Worm (Caenorhabditis elegans) whole organism, L3 larva: ENCODE measurements around the gene ztf-25.

ENCODE experiments used
- R02D3.7 ChIP-seq: fragments of 150-350 bp; optimal IDR thresholded peaks from 2 replicates; lab custom pipeline; 2014; ENCODE audit warnings: missing biosample characterization, missing genetic modification characterization
- aly-2 ChIP-seq: fragments of 150-350 bp; optimal IDR thresholded peaks from 2 replicates; lab custom pipeline; 2014; ENCODE audit warnings: missing biosample characterization, missing genetic modification characterization
- ama-1 ChIP-seq: fragments of 150-350 bp; optimal IDR thresholded peaks from 2 replicates; lab custom pipeline; 2018
- ceh-16 ChIP-seq: sonication (generic microtip); optimal IDR thresholded peaks from 2 replicates; lab custom pipeline; 2017; ENCODE audit warnings: missing biosample characterization, missing genetic modification characterization
- ceh-82 ChIP-seq: fragments of 150-350 bp; optimal IDR thresholded peaks from 2 replicates; lab custom pipeline; 2014; ENCODE audit warnings: missing biosample characterization, missing genetic modification characterization
- ceh-9 ChIP-seq: sonication (generic microtip); optimal IDR thresholded peaks from 2 replicates; lab custom pipeline; 2018; ENCODE audit warnings: missing biosample characterization, missing genetic modification characterization
- egl-27 ChIP-seq: sonication (generic microtip); optimal IDR thresholded peaks from 4 replicates; lab custom pipeline; 2017; ENCODE audit warnings: missing biosample characterization, missing genetic modification reagents, missing genetic modification characterization
- egl-5 ChIP-seq: fragments of 150-350 bp; optimal IDR thresholded peaks from 2 replicates; lab custom pipeline; 2017; ENCODE audit warnings: missing biosample characterization, missing genetic modification reagents, missing genetic modification characterization, inconsistent platforms
- elt-1 ChIP-seq: fragments of 150-350 bp; optimal IDR thresholded peaks from 2 replicates; lab custom pipeline; 2014; ENCODE audit warnings: missing biosample characterization, missing genetic modification characterization
- elt-2 ChIP-seq: sonication (generic microtip); optimal IDR thresholded peaks from 2 replicates; lab custom pipeline; 2016; ENCODE audit warnings: missing genetic modification reagents, mild to moderate bottlenecking, missing genetic modification characterization, missing compliant biosample characterization
- elt-3 ChIP-seq, 3 experiments: fragments of 150-350 bp in 1 of 3; sonication (generic microtip) in 2 of 3; optimal IDR thresholded peaks; 2 replicates in 2 of 3; 4 replicates in 1 of 3; lab custom pipeline; 2014 to 2017; ENCODE audit warnings: missing biosample characterization in 3 of 3, missing genetic modification characterization in 3 of 3
- fkh-10 ChIP-seq: sonication (generic microtip); optimal IDR thresholded peaks from 2 replicates; lab custom pipeline; 2017; ENCODE audit warnings: missing biosample characterization, missing genetic modification reagents, missing genetic modification characterization
- fos-1 ChIP-seq: fragments of 150-350 bp; optimal IDR thresholded peaks from 2 replicates; lab custom pipeline; 2014; ENCODE audit warnings: missing biosample characterization, missing genetic modification characterization
- hmg-11 ChIP-seq: sonication (generic microtip); optimal IDR thresholded peaks from 2 replicates; lab custom pipeline; 2016; ENCODE audit warnings: missing genetic modification characterization, missing compliant biosample characterization
- jun-1 ChIP-seq: fragments of 150-350 bp; optimal IDR thresholded peaks from 2 replicates; lab custom pipeline; 2014; ENCODE audit warnings: missing biosample characterization, missing genetic modification reagents, missing genetic modification characterization
- lin-15B ChIP-seq: fragments of 150-350 bp; optimal IDR thresholded peaks from 2 replicates; lab custom pipeline; 2014; ENCODE audit warnings: missing biosample characterization, missing genetic modification characterization
- lin-39 ChIP-seq: fragments of 150-350 bp; optimal IDR thresholded peaks from 2 replicates; lab custom pipeline; 2018; ENCODE audit warnings: missing biosample characterization, missing genetic modification reagents, missing genetic modification characterization
- lsy-12 ChIP-seq: sonication (generic microtip); optimal IDR thresholded peaks from 2 replicates; lab custom pipeline; 2016; ENCODE audit warnings: mild to moderate bottlenecking, missing genetic modification characterization, missing compliant biosample characterization
- mdl-1 ChIP-seq: fragments of 150-350 bp; optimal IDR thresholded peaks from 2 replicates; lab custom pipeline; 2014; ENCODE audit warnings: missing biosample characterization, missing genetic modification characterization
- mml-1 ChIP-seq: fragments of 150-350 bp; sonication (generic microtip); optimal IDR thresholded peaks from 3 replicates; lab custom pipeline; 2014; ENCODE audit warnings: missing biosample characterization, missing genetic modification characterization
- nfya-1 ChIP-seq: sonication (generic microtip); optimal IDR thresholded peaks from 2 replicates; lab custom pipeline; 2017; ENCODE audit warnings: missing genetic modification characterization, mild to moderate bottlenecking, missing compliant biosample characterization, antibody characterized with exemption, moderate library complexity; ENCODE audit not compliant: insufficient read depth
- nhr-11 ChIP-seq: fragments of 150-350 bp; optimal IDR thresholded peaks from 2 replicates; lab custom pipeline; 2014; ENCODE audit warnings: missing biosample characterization, missing genetic modification characterization
- nhr-12 ChIP-seq: fragments of 150-350 bp; optimal IDR thresholded peaks from 2 replicates; lab custom pipeline; 2014; ENCODE audit warnings: missing biosample characterization, missing genetic modification characterization
- nhr-23 ChIP-seq: fragments of 150-350 bp; optimal IDR thresholded peaks from 2 replicates; lab custom pipeline; 2014; ENCODE audit warnings: missing biosample characterization, missing genetic modification reagents, missing genetic modification characterization
- nhr-237 ChIP-seq: fragments of 150-350 bp; optimal IDR thresholded peaks from 2 replicates; lab custom pipeline; 2014; ENCODE audit warnings: missing biosample characterization, missing genetic modification characterization
- nhr-25 ChIP-seq: sonication (generic microtip); optimal IDR thresholded peaks from 2 replicates; lab custom pipeline; 2017; ENCODE audit warnings: missing biosample characterization, missing genetic modification characterization
- nhr-28 ChIP-seq: fragments of 150-350 bp; optimal IDR thresholded peaks from 2 replicates; lab custom pipeline; 2014; ENCODE audit warnings: missing biosample characterization, missing genetic modification characterization
- nhr-67 ChIP-seq: fragments of 150-350 bp; optimal IDR thresholded peaks from 2 replicates; lab custom pipeline; 2014; ENCODE audit warnings: missing biosample characterization, missing genetic modification characterization
- nhr-76 ChIP-seq: fragments of 150-350 bp; sonication (generic microtip); optimal IDR thresholded peaks from 5 replicates; lab custom pipeline; 2014; ENCODE audit warnings: missing biosample characterization, missing genetic modification characterization
- nhr-77 ChIP-seq: fragments of 150-350 bp; optimal IDR thresholded peaks from 2 replicates; lab custom pipeline; 2014; ENCODE audit warnings: missing biosample characterization, missing genetic modification characterization
- pha-4 ChIP-seq: fragments of 150-350 bp; optimal IDR thresholded peaks from 2 replicates; lab custom pipeline; 2014; ENCODE audit warnings: missing biosample characterization, missing genetic modification reagents, missing genetic modification characterization
- sea-2 ChIP-seq: fragments of 150-350 bp; sonication (generic microtip); optimal IDR thresholded peaks from 4 replicates; lab custom pipeline; 2014; ENCODE audit warnings: missing biosample characterization, missing genetic modification reagents, missing genetic modification characterization
- snpc-4 ChIP-seq: fragments of 150-350 bp; optimal IDR thresholded peaks from 2 replicates; lab custom pipeline; 2014; ENCODE audit warnings: missing biosample characterization, missing genetic modification characterization
- tbx-2 ChIP-seq: sonication (generic microtip); optimal IDR thresholded peaks from 2 replicates; lab custom pipeline; 2016; ENCODE audit warnings: mild to moderate bottlenecking, missing genetic modification characterization, missing compliant biosample characterization
- unc-39 ChIP-seq: sonication (generic microtip); optimal IDR thresholded peaks from 4 replicates; lab custom pipeline; 2017; ENCODE audit warnings: missing biosample characterization, missing genetic modification characterization
- unc-62 ChIP-seq: fragments of 150-350 bp; sonication (generic microtip); optimal IDR thresholded peaks from 4 replicates; lab custom pipeline; 2014; ENCODE audit warnings: missing biosample characterization, missing genetic modification reagents, missing genetic modification characterization
- zag-1 ChIP-seq: fragments of 150-350 bp; optimal IDR thresholded peaks from 2 replicates; lab custom pipeline; 2014; ENCODE audit warnings: missing biosample characterization, missing genetic modification characterization
- ztf-11 ChIP-seq: fragments of 150-350 bp; optimal IDR thresholded peaks from 2 replicates; lab custom pipeline; 2014; ENCODE audit warnings: missing biosample characterization, missing genetic modification characterization

Gene ztf-25

ce11 chrV:17623230-17623629 is 21.6 kb downstream of the ztf-25 start, which contains the start of gene F57G4.1:
F57G4.1 (plus strand) TSS chrV:17623530.
- TF ChIP-seq ama-1 (lab: Kevin White, UChicago) (no peak), nhr-77 (tag; lab: Kevin White, UChicago) (no peak), nhr-28 (tag; lab: Kevin White, UChicago) (no peak), nhr-25 (tag; lab: Kevin White, UChicago) (no peak), hmg-11 (tag; lab: Kevin White, UChicago) (no peak), mml-1 (tag; lab: Kevin White, UChicago) (no peak), egl-5 (no peak), ceh-16 (tag; lab: Kevin White, UChicago) (no peak), lsy-12 (no peak), nhr-67 (no peak)
- TF ChIP-seq, all 47 proteins: peak for 0

- TF ChIP-seq elt-2 (tag; lab: Kevin White, UChicago) (no peak), nhr-23 (tag; lab: Kevin White, UChicago) (no peak), pha-4 (tag; lab: Kevin White, UChicago) (no peak), mdl-1 (tag; lab: Kevin White, UChicago) (no peak), nhr-67 (no peak), nhr-25 (tag; lab: Kevin White, UChicago) (no peak), elt-1 (tag; lab: Kevin White, UChicago) (no peak), nhr-12 (tag; lab: Kevin White, UChicago) (no peak)
These were observed 23.3 kb downstream of the ztf-25 start, which contains the start of gene F57G4.11 for ce11 chrV:17624906-17625305. F57G4.11 (plus strand) TSS chrV:17625206.

- no peak for TF ChIP-seq nhr-76
- TF ChIP-seq zag-1 (tag; lab: Kevin White, UChicago), result no peak
- no peak for TF ChIP-seq elt-3 (tag; optimal IDR thresholded peaks at IDR 0.05; lab: Kevin White, UChicago)
- TF ChIP-seq jun-1 (tag; lab: Kevin White, UChicago), result no peak
- no peak for TF ChIP-seq nhr-23 (tag; lab: Kevin White, UChicago)
- TF ChIP-seq fkh-10, result no peak
- no peak for TF ChIP-seq egl-27
- TF ChIP-seq nfya-1 (tag; lab: Kevin White, UChicago), result no peak
- no peak for TF ChIP-seq pha-4 (tag; lab: Kevin White, UChicago)
- no peak for TF ChIP-seq tbx-2 (tag; lab: Kevin White, UChicago)
- TF ChIP-seq lin-39 (tag; lab: Kevin White, UChicago), result no peak
- no peak for TF ChIP-seq ceh-82 (tag; lab: Kevin White, UChicago)
- no peak for TF ChIP-seq nhr-11 (tag; lab: Kevin White, UChicago)
- TF ChIP-seq nhr-77 (tag; lab: Kevin White, UChicago), result no peak
- TF ChIP-seq R02D3.7 (tag; lab: Kevin White, UChicago), result no peak
- no peak for TF ChIP-seq ztf-11 (tag; lab: Kevin White, UChicago)
- no peak for TF ChIP-seq aly-2 (tag; lab: Kevin White, UChicago)
- TF ChIP-seq ceh-9, result no peak
- TF ChIP-seq ama-1 (lab: Kevin White, UChicago), result no peak
- TF ChIP-seq nhr-28 (tag; lab: Kevin White, UChicago), result no peak
These were observed 26.9 kb downstream of the ztf-25 start, which contains the start of gene F57G4.10 for ce11 chrV:17628566-17628965. F57G4.10 (plus strand) TSS chrV:17628866.

- no peak for TF ChIP-seq nhr-237
- no peak for TF ChIP-seq ama-1 (lab: Kevin White, UChicago)
- TF ChIP-seq unc-62 (GFP tag; lab: Kevin White, UChicago), result no peak
- no peak for TF ChIP-seq nhr-77 (tag; lab: Kevin White, UChicago)
- TF ChIP-seq nhr-67, result no peak
- TF ChIP-seq R02D3.7 (tag; lab: Kevin White, UChicago), result no peak
- no peak for TF ChIP-seq ceh-82 (tag; lab: Kevin White, UChicago)
- TF ChIP-seq zag-1 (tag; lab: Kevin White, UChicago), result no peak
- TF ChIP-seq nhr-76, result no peak
- no peak for TF ChIP-seq unc-39 (tag; lab: Kevin White, UChicago)
- TF ChIP-seq mml-1 (tag; lab: Kevin White, UChicago), result no peak
- no peak for TF ChIP-seq lin-15B
- TF ChIP-seq snpc-4, result no peak
- no peak for TF ChIP-seq fos-1 (tag; lab: Kevin White, UChicago)
- no peak for TF ChIP-seq egl-5
- no peak for TF ChIP-seq sea-2 (GFP tag; lab: Kevin White, UChicago)
- TF ChIP-seq ceh-9, result no peak
- TF ChIP-seq nhr-23 (tag; lab: Kevin White, UChicago), result no peak
- TF ChIP-seq elt-1 (tag; lab: Kevin White, UChicago), result no peak
- TF ChIP-seq nfya-1 (tag; lab: Kevin White, UChicago), result no peak
These were observed 48.8 kb downstream of the ztf-25 start, which contains the start of gene fbxa-192 for ce11 chrV:17650427-17650826. fbxa-192 (minus strand) TSS chrV:17650527.
